Fruit fly (Drosophila melanogaster) whole organism, embryonic: ENCODE data around the gene Girdin.

ENCODE experiments used
- Ada2b ChIP-seq: fragments of 200-800 bp; sonication (Bioruptor generic); IDR thresholded peaks from 2 replicates; pipeline ENCODE4 v1.3.6; 2022; ENCODE audit warnings: missing biosample characterization, missing genetic modification characterization
- Adf1 ChIP-seq: fragments of 200-800 bp; sonication (Bioruptor generic); IDR thresholded peaks from 2 replicates; pipeline ENCODE4 v1.3.6; 2022; ENCODE audit warnings: missing biosample characterization, missing genetic modification characterization
- Blimp-1 ChIP-seq: fragments of 200-800 bp; sonication (Bioruptor generic); optimal IDR thresholded peaks from 3 replicates; lab custom pipeline; 2018; ENCODE audit warnings: missing biosample characterization, missing genetic modification characterization, mild to moderate bottlenecking, moderate library complexity, missing genetic modification reagents
- BtbVII ChIP-seq: fragments of 200-800 bp; sonication (Bioruptor generic); optimal IDR thresholded peaks from 3 replicates; lab custom pipeline; 2017; ENCODE audit warnings: missing biosample characterization, mild to moderate bottlenecking, missing genetic modification characterization
- Bteb2 ChIP-seq: fragments of 200-800 bp; sonication (Bioruptor generic); optimal IDR thresholded peaks from 2 replicates; lab custom pipeline; 2016; ENCODE audit warnings: missing biosample characterization, missing genetic modification characterization
- CG10959 ChIP-seq: fragments of 200-800 bp; sonication (Bioruptor generic); IDR thresholded peaks from 2 replicates; pipeline ENCODE4 v1.3.6; 2022; ENCODE audit warnings: missing biosample characterization, missing genetic modification characterization
- CG11504 ChIP-seq: fragments of 200-800 bp; sonication (Bioruptor generic); optimal IDR thresholded peaks from 3 replicates; lab custom pipeline; 2019; ENCODE audit warnings: missing biosample characterization, mild to moderate bottlenecking, missing genetic modification characterization, moderate library complexity
- CG1233 ChIP-seq: fragments of 200-800 bp; sonication (Bioruptor generic); optimal IDR thresholded peaks from 4 replicates; lab custom pipeline; 2018; ENCODE audit warnings: missing biosample characterization, mild to moderate bottlenecking, missing genetic modification characterization
- CG13296 ChIP-seq: fragments of 200-800 bp; sonication (Bioruptor generic); optimal IDR thresholded peaks from 3 replicates; lab custom pipeline; 2018; ENCODE audit warnings: missing biosample characterization, mild to moderate bottlenecking, missing genetic modification characterization
- CG13894 ChIP-seq: fragments of 200-800 bp; sonication (Bioruptor generic); optimal IDR thresholded peaks from 3 replicates; lab custom pipeline; 2018; ENCODE audit warnings: missing biosample characterization, mild to moderate bottlenecking, missing genetic modification characterization, moderate library complexity
- CG14050 ChIP-seq: fragments of 200-800 bp; sonication (Bioruptor generic); IDR thresholded peaks from 3 replicates; pipeline ENCODE4 v1.3.6; 2022; ENCODE audit warnings: missing biosample characterization, missing genetic modification characterization
- CG17612 ChIP-seq: fragments of 200-800 bp; sonication (Bioruptor generic); IDR thresholded peaks from 2 replicates; pipeline ENCODE4 v1.3.6; 2022; ENCODE audit warnings: missing biosample characterization, missing genetic modification characterization
- CG18011 ChIP-seq: fragments of 200-800 bp; sonication (Bioruptor generic); optimal IDR thresholded peaks from 2 replicates; lab custom pipeline; 2017; ENCODE audit warnings: missing biosample characterization, missing genetic modification characterization, mild to moderate bottlenecking, moderate library complexity, missing genotype
- CG2120 ChIP-seq: fragments of 200-800 bp; sonication (Bioruptor generic); optimal IDR thresholded peaks from 3 replicates; lab custom pipeline; 2016; ENCODE audit warnings: missing biosample characterization, missing genetic modification characterization
- CG2199 ChIP-seq: fragments of 200-800 bp; sonication (Bioruptor generic); IDR thresholded peaks from 3 replicates; pipeline ENCODE4 v1.3.6; 2022; ENCODE audit warnings: missing biosample characterization, missing genetic modification characterization
- CG31224 ChIP-seq: fragments of 200-800 bp; sonication (Bioruptor generic); IDR thresholded peaks from 2 replicates; pipeline ENCODE4 v1.3.6; 2022; ENCODE audit warnings: missing biosample characterization, missing genetic modification characterization
- CG31441 ChIP-seq: fragments of 200-800 bp; sonication (Bioruptor generic); IDR thresholded peaks from 2 replicates; pipeline ENCODE4 v1.3.6; 2022; ENCODE audit warnings: missing biosample characterization, missing genetic modification characterization
- CG4282 ChIP-seq: fragments of 200-800 bp; sonication (Bioruptor generic); optimal IDR thresholded peaks from 2 replicates; lab custom pipeline; 2016; ENCODE audit warnings: missing biosample characterization, missing genetic modification characterization
- CG4820 ChIP-seq: fragments of 200-800 bp; sonication (Bioruptor generic); optimal IDR thresholded peaks from 3 replicates; lab custom pipeline; 2016; ENCODE audit warnings: missing biosample characterization, missing genetic modification characterization
- CG6175 ChIP-seq: fragments of 200-800 bp; sonication (Bioruptor generic); IDR thresholded peaks from 3 replicates; pipeline ENCODE4 v1.3.6; 2022; ENCODE audit warnings: missing biosample characterization, missing genetic modification characterization
- CTCF ChIP-seq: fragments of 200-800 bp; sonication (Bioruptor generic); optimal IDR thresholded peaks from 2 replicates; lab custom pipeline; 2017; ENCODE audit warnings: missing biosample characterization, mild to moderate bottlenecking, missing genetic modification characterization, moderate library complexity
- Dek ChIP-seq: fragments of 200-800 bp; sonication (Bioruptor generic); optimal IDR thresholded peaks from 3 replicates; lab custom pipeline; 2019; ENCODE audit warnings: missing biosample characterization, mild to moderate bottlenecking, missing genetic modification characterization, moderate library complexity
- HLH3B ChIP-seq: fragments of 200-800 bp; sonication (Bioruptor generic); IDR thresholded peaks from 2 replicates; pipeline ENCODE4 v1.3.6; 2022; ENCODE audit warnings: missing biosample characterization, missing genetic modification characterization
- Hr3 ChIP-seq: fragments of 200-800 bp; sonication (Bioruptor generic); optimal IDR thresholded peaks from 3 replicates; lab custom pipeline; 2016; ENCODE audit warnings: missing biosample characterization, missing genetic modification characterization
- Hsf ChIP-seq: fragments of 200-800 bp; sonication (Bioruptor generic); optimal IDR thresholded peaks from 3 replicates; lab custom pipeline; 2016; ENCODE audit warnings: missing biosample characterization, missing genetic modification characterization
- Lhr ChIP-seq: fragments of 200-800 bp; sonication (Bioruptor generic); optimal IDR thresholded peaks from 3 replicates; lab custom pipeline; 2017; ENCODE audit warnings: mild to moderate bottlenecking, missing biosample characterization, missing genetic modification reagents, missing genetic modification characterization
- TFAM ChIP-seq: fragments of 200-800 bp; sonication (Bioruptor generic); optimal IDR thresholded peaks from 2 replicates; lab custom pipeline; 2017; ENCODE audit warnings: missing biosample characterization, missing genetic modification characterization, inconsistent platforms
- Usf ChIP-seq: fragments of 200-800 bp; sonication (Bioruptor generic); optimal IDR thresholded peaks from 2 replicates; lab custom pipeline; 2017; ENCODE audit warnings: missing genotype, missing biosample characterization, missing genetic modification characterization
- ac ChIP-seq: fragments of 200-800 bp; sonication (Bioruptor generic); optimal IDR thresholded peaks from 3 replicates; lab custom pipeline; 2017; ENCODE audit warnings: missing biosample characterization, mild to moderate bottlenecking, missing genetic modification characterization
- al ChIP-seq: fragments of 200-800 bp; sonication (Bioruptor generic); IDR thresholded peaks from 2 replicates; pipeline ENCODE4 v1.3.6; 2022; ENCODE audit warnings: missing biosample characterization, missing genetic modification characterization
- cato ChIP-seq: fragments of 200-800 bp; sonication (Bioruptor generic); optimal IDR thresholded peaks from 2 replicates; lab custom pipeline; 2016; ENCODE audit warnings: missing biosample characterization, missing genetic modification characterization, borderline replicate concordance
- crol ChIP-seq: fragments of 200-800 bp; sonication (Bioruptor generic); IDR thresholded peaks from 2 replicates; pipeline ENCODE4 v1.3.6; 2022; ENCODE audit warnings: missing biosample characterization, missing genetic modification characterization
- esg ChIP-seq: fragments of 200-800 bp; sonication (Bioruptor generic); conservative IDR thresholded peaks from 2 replicates; pipeline ENCODE4 v1.3.6; 2022; ENCODE audit warnings: missing biosample characterization, missing genetic modification characterization
- fd102C ChIP-seq: fragments of 200-800 bp; sonication (Bioruptor generic); optimal IDR thresholded peaks from 2 replicates; lab custom pipeline; 2018; ENCODE audit warnings: missing biosample characterization, mild to moderate bottlenecking, missing genetic modification characterization, moderate library complexity
- gce ChIP-seq: fragments of 200-800 bp; sonication (Bioruptor generic); IDR thresholded peaks from 3 replicates; pipeline ENCODE4 v1.3.6; 2022; ENCODE audit warnings: missing biosample characterization, missing genetic modification characterization
- gem ChIP-seq: fragments of 200-800 bp; sonication (Bioruptor generic); optimal IDR thresholded peaks from 2 replicates; lab custom pipeline; 2019; ENCODE audit warnings: missing biosample characterization, mild to moderate bottlenecking, missing genetic modification characterization, moderate library complexity
- gsb-n ChIP-seq: fragments of 200-800 bp; sonication (Bioruptor generic); optimal IDR thresholded peaks from 3 replicates; lab custom pipeline; 2018; ENCODE audit warnings: missing biosample characterization, mild to moderate bottlenecking, missing genetic modification characterization
- her ChIP-seq: fragments of 200-800 bp; sonication (Bioruptor generic); optimal IDR thresholded peaks from 2 replicates; lab custom pipeline; 2016; ENCODE audit warnings: missing biosample characterization, missing genetic modification characterization
- kah ChIP-seq: fragments of 200-800 bp; sonication (Bioruptor generic); optimal IDR thresholded peaks from 2 replicates; lab custom pipeline; 2018; ENCODE audit warnings: missing biosample characterization, mild to moderate bottlenecking, missing genetic modification characterization
- kay ChIP-seq: fragments of 200-800 bp; sonication (Bioruptor generic); optimal IDR thresholded peaks from 2 replicates; lab custom pipeline; 2016; ENCODE audit warnings: missing biosample characterization, missing genetic modification characterization
- mam ChIP-seq: fragments of 200-800 bp; sonication (Bioruptor generic); optimal IDR thresholded peaks from 3 replicates; lab custom pipeline; 2016; ENCODE audit warnings: missing biosample characterization, missing genetic modification characterization
- odd ChIP-seq: fragments of 200-800 bp; sonication (Bioruptor generic); optimal IDR thresholded peaks from 2 replicates; lab custom pipeline; 2017; ENCODE audit warnings: missing biosample characterization, mild to moderate bottlenecking, missing genetic modification characterization
- org-1 ChIP-seq: fragments of 200-800 bp; sonication (Bioruptor generic); optimal IDR thresholded peaks from 2 replicates; lab custom pipeline; 2017; ENCODE audit warnings: missing biosample characterization, missing genetic modification characterization
- pnt ChIP-seq: fragments of 200-800 bp; sonication (Bioruptor generic); optimal IDR thresholded peaks from 3 replicates; lab custom pipeline; 2016; ENCODE audit warnings: missing biosample characterization, missing genetic modification characterization
- sc ChIP-seq, 3 experiments: fragments of >200 bp in 2 of 3; fragments of 200-800 bp in 1 of 3; sonication (Bioruptor generic) in 1 of 3; optimal IDR thresholded peaks; 2 replicates in 2 of 3; 3 replicates in 1 of 3; lab custom pipeline; 2017; ENCODE audit warnings: mild to moderate bottlenecking in 1 of 3, missing biosample characterization in 1 of 3, missing genetic modification characterization in 1 of 3, missing genetic modification reagents in 1 of 3
- so ChIP-seq: fragments of 200-800 bp; sonication (Bioruptor generic); IDR thresholded peaks from 3 replicates; pipeline ENCODE4 v1.3.6; 2022; ENCODE audit warnings: missing biosample characterization, missing genetic modification characterization
- tll ChIP-seq, 2 experiments: fragments of 200-800 bp in 1 of 2; fragments of >200 bp in 1 of 2; sonication (Bioruptor generic) in 1 of 2; optimal IDR thresholded peaks; 2 replicates each; lab custom pipeline; 2017 to 2019; ENCODE audit warnings: missing biosample characterization in 2 of 2, missing genetic modification characterization in 2 of 2, mild to moderate bottlenecking in 1 of 2, moderate library complexity in 1 of 2
- trem ChIP-seq: fragments of 200-800 bp; optimal IDR thresholded peaks from 3 replicates; lab custom pipeline; 2019; ENCODE audit warnings: missing biosample characterization, mild to moderate bottlenecking, missing genetic modification characterization, moderate library complexity
- tup ChIP-seq: fragments of 200-800 bp; sonication (Bioruptor generic); optimal IDR thresholded peaks from 2 replicates; lab custom pipeline; 2016; ENCODE audit warnings: missing biosample characterization, mild to moderate bottlenecking, missing genetic modification characterization, moderate library complexity
- wor ChIP-seq: fragments of 200-800 bp; sonication (Bioruptor generic); IDR thresholded peaks from 2 replicates; pipeline ENCODE4 v1.3.6; 2022; ENCODE audit warnings: missing biosample characterization, missing genetic modification characterization

Gene Girdin

DNA sequence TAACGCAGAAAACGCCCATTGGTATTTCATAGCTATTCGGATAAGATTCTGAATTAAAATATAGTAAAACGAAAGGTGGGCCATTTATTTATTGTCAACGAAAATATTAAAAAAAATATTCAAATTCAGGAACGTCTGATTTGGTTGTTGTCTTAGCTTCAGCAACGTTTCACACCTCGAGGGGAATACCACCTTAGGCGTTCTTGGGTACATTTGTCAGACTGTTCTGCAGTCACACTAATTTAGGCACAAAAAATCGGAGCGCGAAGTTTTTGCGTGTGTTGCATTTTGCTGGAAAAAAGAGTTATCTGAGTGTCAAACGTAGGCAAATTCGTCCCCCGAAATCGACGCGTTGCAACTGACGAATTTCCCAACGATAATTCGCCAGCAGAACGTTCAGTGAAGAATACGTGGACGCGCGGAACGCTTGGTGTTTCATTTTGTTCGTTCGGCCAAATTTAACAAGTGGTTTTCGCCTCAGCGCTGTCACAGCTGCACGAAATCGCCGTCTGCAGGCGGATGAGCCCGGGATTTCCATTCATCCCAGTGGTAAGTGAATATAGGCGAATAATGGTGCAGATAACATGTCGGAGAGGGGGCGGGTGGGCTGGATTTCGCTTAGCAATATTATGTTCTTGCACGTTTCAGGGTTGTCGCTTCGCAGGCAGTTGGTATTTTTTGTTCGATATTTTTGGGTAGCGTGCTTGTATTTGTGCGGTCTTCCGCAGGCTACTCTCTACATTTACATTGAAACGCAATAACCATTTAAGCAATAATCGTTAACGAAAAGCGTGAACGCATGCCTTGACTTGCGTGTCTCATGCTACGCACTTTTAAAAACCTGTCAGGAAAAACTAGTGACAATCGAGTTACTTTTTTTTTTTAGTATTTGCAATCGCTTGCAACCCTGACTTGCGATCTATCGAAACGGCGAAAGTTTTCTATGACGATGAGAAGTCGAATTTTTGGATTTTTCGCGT, 46.3 kb downstream of the Girdin start, which contains the start of gene Larp4B (continued):
- no peak for TF ChIP-seq esg (GFP tag; lab: Robert Waterston, UW)
- TF ChIP-seq Blimp-1 (GFP tag; lab: Kevin White, UChicago), result no peak
- no peak for TF ChIP-seq fd102C (GFP tag; lab: Kevin White, UChicago)
- TF ChIP-seq Hsf (GFP tag; lab: Kevin White, UChicago), result no peak
- TF ChIP-seq org-1 (GFP tag; lab: Kevin White, UChicago), result no peak
- TF ChIP-seq CG2120 (GFP tag; lab: Kevin White, UChicago), result peak; percentile 48
- no peak for TF ChIP-seq al (GFP tag; lab: Robert Waterston, UW)
- TF ChIP-seq Usf (GFP tag; lab: Kevin White, UChicago), result no peak
- TF ChIP-seq gsb-n (tag; lab: Kevin White, UChicago), result no peak
- no peak for TF ChIP-seq sc (optimal IDR thresholded peaks at IDR 0.05; lab: Kevin White, UChicago)
- TF ChIP-seq sc (GFP tag; optimal IDR thresholded peaks at IDR 0.05; lab: Kevin White, UChicago), result no peak
- TF ChIP-seq trem (tag; lab: Kevin White, UChicago), result peak; percentile 75
- no peak for TF ChIP-seq so
- TF ChIP-seq Hr3, result no peak
- no peak for TF ChIP-seq CG13894
- TF ChIP-seq Adf1 (GFP tag; lab: Robert Waterston, UW), result no peak
- TF ChIP-seq cato, result no peak
- TF ChIP-seq ac (GFP tag; lab: Kevin White, UChicago), result no peak
- TF ChIP-seq Lhr, result peak; percentile 78
- no peak for TF ChIP-seq CG6175 (GFP tag; lab: Robert Waterston, UW)
- no peak for TF ChIP-seq CG10959
- no peak for TF ChIP-seq Ada2b (GFP tag; lab: Robert Waterston, UW)
- TF ChIP-seq CTCF (GFP tag; lab: Kevin White, UChicago), result peak; percentile 59
- TF ChIP-seq CG17612 (GFP tag; lab: Robert Waterston, UW), result no peak
- no peak for TF ChIP-seq her
- no peak for TF ChIP-seq CG31224 (GFP tag; lab: Robert Waterston, UW)
- TF ChIP-seq CG4820 (GFP tag; lab: Kevin White, UChicago), result no peak
- no peak for TF ChIP-seq tup (GFP tag; lab: Kevin White, UChicago)
- peak; percentile 86 for TF ChIP-seq crol (GFP tag; lab: Robert Waterston, UW)
- no peak for TF ChIP-seq CG13296
- TF ChIP-seq CG1233 (GFP tag; lab: Kevin White, UChicago), result no peak
- no peak for TF ChIP-seq wor (GFP tag; lab: Robert Waterston, UW)
- peak; percentile 33 for TF ChIP-seq Bteb2
- no peak for TF ChIP-seq kay (GFP tag; lab: Kevin White, UChicago)
- peak; percentile 94 for TF ChIP-seq kah (GFP tag; lab: Kevin White, UChicago)
- TF ChIP-seq CG2199 (GFP tag; lab: Robert Waterston, UW), result 0 out of 3 replicates have a peak, but pooled peaks have one; percentile 17
- no peak for TF ChIP-seq gce (GFP tag; lab: Robert Waterston, UW)
- TF ChIP-seq BtbVII (GFP tag; lab: Kevin White, UChicago), result peak; percentile 15
- TF ChIP-seq gem (tag; lab: Kevin White, UChicago), result no peak
- TF ChIP-seq TFAM (GFP tag; lab: Kevin White, UChicago), result no peak
- no peak for TF ChIP-seq CG4282 (GFP tag; lab: Kevin White, UChicago)
- TF ChIP-seq odd (GFP tag; lab: Kevin White, UChicago), result no peak
- peak; percentile 3 for TF ChIP-seq Dek (tag; lab: Kevin White, UChicago)
- TF ChIP-seq mam, result peak; percentile 28
- TF ChIP-seq HLH3B, result no peak
- TF ChIP-seq CG18011 (GFP tag; lab: Kevin White, UChicago), result no peak
- TF ChIP-seq pnt (GFP tag; lab: Kevin White, UChicago), result no peak
- no peak for TF ChIP-seq CG14050 (GFP tag; lab: Robert Waterston, UW)
- TF ChIP-seq CG31441 (GFP tag; lab: Robert Waterston, UW), result no peak
- no peak for TF ChIP-seq tll (GFP tag; optimal IDR thresholded peaks at IDR 0.05; lab: Kevin White, UChicago)
- no peak for TF ChIP-seq CG11504
